Worm (Caenorhabditis elegans) whole organism, early embryonic: ENCODE data around the gene F09C6.3.

Experiments used
- B0310.2 ChIP-seq: sonication (generic microtip); optimal IDR thresholded peaks from 2 replicates; lab custom pipeline; 2016; ENCODE audit warnings: mild to moderate bottlenecking, missing genetic modification characterization, missing compliant biosample characterization
- F13C5.2 ChIP-seq: sonication (generic microtip); optimal IDR thresholded peaks from 2 replicates; lab custom pipeline; 2017; ENCODE audit warnings: mild to moderate bottlenecking, missing genetic modification characterization, inconsistent platforms, missing compliant biosample characterization
- aly-1 ChIP-seq: sonication (generic microtip); optimal IDR thresholded peaks from 2 replicates; lab custom pipeline; 2016; ENCODE audit warnings: missing genetic modification characterization, missing compliant biosample characterization
- ama-1 ChIP-seq: fragments of 150-350 bp; optimal IDR thresholded peaks from 2 replicates; lab custom pipeline; 2014
- flt-1 ChIP-seq: fragments of 200-800 bp; sonication (Bioruptor generic); IDR thresholded peaks from 2 replicates; pipeline ENCODE4 v1.3.6; 2022; ENCODE audit warnings: missing genetic modification characterization, missing compliant biosample characterization
- hmbx-1 ChIP-seq: sonication (generic microtip); optimal IDR thresholded peaks from 2 replicates; lab custom pipeline; 2016; ENCODE audit warnings: mild to moderate bottlenecking, missing genetic modification characterization, missing compliant biosample characterization
- tbx-37 ChIP-seq: fragments of 200-800 bp; sonication (Bioruptor generic); conservative IDR thresholded peaks from 2 replicates; pipeline ENCODE4 v1.3.6; 2022; ENCODE audit warnings: missing genetic modification reagents, missing genetic modification characterization, missing compliant biosample characterization

ce11 chrV:16904612-16905011, 24.7 kb upstream of the F09C6.3 start, which contains the start of gene nhr-262:
- TF ChIP-seq aly-1 (tag; lab: Kevin White, UChicago): no peak
- TF ChIP-seq ama-1: no peak
- TF ChIP-seq B0310.2 (tag; lab: Kevin White, UChicago): no peak
- TF ChIP-seq F13C5.2: no peak
- TF ChIP-seq flt-1 (GFP tag; lab: Robert Waterston, UW): no peak
- no peak for TF ChIP-seq hmbx-1 (tag; lab: Kevin White, UChicago)
- no peak for TF ChIP-seq tbx-37 (GFP tag; lab: Robert Waterston, UW)
